Worm (Caenorhabditis elegans): Measurements from ENCODE around the gene AH9.6.

The AH9.6 gene

DNA sequence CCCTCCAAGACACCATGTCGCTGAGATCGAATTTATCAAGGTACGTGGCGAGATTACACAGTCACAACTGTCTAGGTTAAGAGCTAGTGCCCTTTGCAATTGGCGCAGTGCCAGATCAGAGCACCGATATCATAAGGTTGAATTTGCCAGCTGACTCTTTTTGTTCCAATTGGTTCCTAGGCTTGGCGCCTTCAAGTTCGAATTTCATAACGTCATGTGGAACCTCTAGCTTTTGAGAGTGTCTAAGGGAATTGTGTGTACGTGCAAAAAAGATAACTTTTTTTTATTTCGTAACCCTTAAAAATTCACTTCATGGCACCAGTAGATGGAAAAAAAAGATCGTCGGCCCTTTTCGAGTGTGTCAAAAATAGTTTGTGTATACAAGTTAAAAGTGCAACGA is 51.7 kb downstream of the AH9.6 start:
- TF ChIP-seq cebp-1 (GFP tag; IDR thresholded peaks at IDR 0.05): no peak
- TF ChIP-seq cebp-1 (tag; optimal IDR thresholded peaks at IDR 0.05): peak; percentile 53
- TF ChIP-seq snpc-4 (GFP tag; optimal IDR thresholded peaks at IDR 0.05): no peak
- TF ChIP-seq snpc-4 (tag; optimal IDR thresholded peaks at IDR 0.05): no peak
- TF ChIP-seq pbrm-1 (GFP tag; IDR thresholded peaks at IDR 0.05): no peak

DNA sequence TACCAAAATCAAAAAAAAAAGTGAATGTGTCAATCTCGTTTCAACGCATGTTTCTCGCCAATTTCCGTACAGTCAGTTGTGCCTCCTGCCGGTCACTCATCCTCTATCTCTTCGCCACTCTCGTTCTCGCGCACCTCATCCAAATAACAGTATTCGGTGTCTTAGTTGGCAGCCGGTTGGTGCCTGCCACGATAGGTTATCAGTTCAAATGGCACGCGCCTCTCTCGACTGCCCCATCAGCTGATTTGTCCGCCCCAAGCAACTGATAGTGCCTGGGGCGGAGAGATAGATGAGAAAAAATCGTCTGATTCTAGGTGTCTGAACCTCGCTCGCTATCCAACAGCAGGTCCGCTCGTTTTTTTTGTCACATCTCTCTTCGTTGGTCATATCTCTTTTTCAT is 52.8 kb downstream of the AH9.6 start:
- TF ChIP-seq ztf-22 (GFP tag; optimal IDR thresholded peaks at IDR 0.05) (peak; percentile 60), B0336.3 (GFP tag; IDR thresholded peaks at IDR 0.05) (peak; percentile 64), F57A8.1 (GFP tag; optimal IDR thresholded peaks at IDR 0.05) (no peak), egl-44 (GFP tag; IDR thresholded peaks at IDR 0.05) (peak; percentile 57; the same call in 1 of the 2 replicates), ets-4 (GFP tag; optimal IDR thresholded peaks at IDR 0.05) (peak; percentile 89), hmg-20 (GFP tag; IDR thresholded peaks at IDR 0.05) (no peak), attf-5 (GFP tag; optimal IDR thresholded peaks at IDR 0.05) (peak; percentile 4), somi-1 (GFP tag; optimal IDR thresholded peaks at IDR 0.05) (peak; percentile 40), zfh-2 (GFP tag; conservative IDR thresholded peaks at IDR 0.05) (peak; percentile 61), nfyb-1 (GFP tag; IDR thresholded peaks at IDR 0.05) (peak; percentile 51; the same call in 1 of the 2 replicates), ztf-26 (tag; optimal IDR thresholded peaks at IDR 0.05) (peak; percentile 77), xnd-1 (tag; optimal IDR thresholded peaks at IDR 0.05) (no peak), let-607 (tag; optimal IDR thresholded peaks at IDR 0.05) (peak; percentile 34 to 49), nhr-90 (tag; optimal IDR thresholded peaks at IDR 0.05) (peak; percentile 28), nhr-27 (tag; optimal IDR thresholded peaks at IDR 0.05) (no peak), cebp-1 (GFP tag; IDR thresholded peaks at IDR 0.05) (no peak), cebp-1 (tag; optimal IDR thresholded peaks at IDR 0.05) (peak; percentile 75), atf-7 (tag; optimal IDR thresholded peaks at IDR 0.05) (peak; percentile 62), K11D2.4 (GFP tag; IDR thresholded peaks at IDR 0.05) (peak; percentile 52; the same call in 1 of the 2 replicates), ceh-27 (GFP tag; optimal IDR thresholded peaks at IDR 0.05) (no peak), tbp1 (GFP tag; optimal IDR thresholded peaks at IDR 0.05) (peak; percentile 45), madf-6 (GFP tag; IDR thresholded peaks at IDR 0.05) (no peak), hmg-1.2 (GFP tag; IDR thresholded peaks at IDR 0.05) (0 out of 2 replicates have a peak, but pooled peaks have one; percentile 6), rcor-1 (GFP tag; IDR thresholded peaks at IDR 0.05) (0 out of 2 replicates have a peak, but pooled peaks have one; percentile 11), nhr-80 (tag; optimal IDR thresholded peaks at IDR 0.05) (peak; percentile 96), dox-1 (GFP tag; IDR thresholded peaks at IDR 0.05) (peak; percentile 75), gei-17 (GFP tag; optimal IDR thresholded peaks at IDR 0.05) (peak; percentile 39)

DNA sequence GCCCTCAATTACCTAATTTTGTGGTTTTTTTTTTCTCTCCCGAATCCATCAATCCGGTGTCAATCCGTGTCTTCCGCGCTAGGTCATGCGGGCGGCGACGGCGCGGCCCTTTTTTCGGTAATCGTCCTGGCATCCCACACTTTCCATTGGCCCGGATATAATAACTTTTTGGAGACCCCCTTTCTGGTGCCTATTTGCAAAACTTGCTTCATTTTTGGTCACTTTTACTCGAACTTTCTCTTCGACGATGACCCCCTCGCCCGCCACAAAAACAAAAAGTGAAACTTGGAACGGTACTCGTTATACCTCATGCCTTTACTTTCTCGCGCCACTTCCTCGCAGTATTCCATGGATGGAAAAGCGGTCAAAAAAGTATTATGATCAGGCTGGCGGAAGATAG is 53.5 kb downstream of the AH9.6 start:
- TF ChIP-seq rec-8 (tag; optimal IDR thresholded peaks at IDR 0.05): no peak
- 0 out of 2 replicates have a peak, but pooled peaks have one; percentile 28 for TF ChIP-seq zfh-2 (GFP tag; conservative IDR thresholded peaks at IDR 0.05)

DNA sequence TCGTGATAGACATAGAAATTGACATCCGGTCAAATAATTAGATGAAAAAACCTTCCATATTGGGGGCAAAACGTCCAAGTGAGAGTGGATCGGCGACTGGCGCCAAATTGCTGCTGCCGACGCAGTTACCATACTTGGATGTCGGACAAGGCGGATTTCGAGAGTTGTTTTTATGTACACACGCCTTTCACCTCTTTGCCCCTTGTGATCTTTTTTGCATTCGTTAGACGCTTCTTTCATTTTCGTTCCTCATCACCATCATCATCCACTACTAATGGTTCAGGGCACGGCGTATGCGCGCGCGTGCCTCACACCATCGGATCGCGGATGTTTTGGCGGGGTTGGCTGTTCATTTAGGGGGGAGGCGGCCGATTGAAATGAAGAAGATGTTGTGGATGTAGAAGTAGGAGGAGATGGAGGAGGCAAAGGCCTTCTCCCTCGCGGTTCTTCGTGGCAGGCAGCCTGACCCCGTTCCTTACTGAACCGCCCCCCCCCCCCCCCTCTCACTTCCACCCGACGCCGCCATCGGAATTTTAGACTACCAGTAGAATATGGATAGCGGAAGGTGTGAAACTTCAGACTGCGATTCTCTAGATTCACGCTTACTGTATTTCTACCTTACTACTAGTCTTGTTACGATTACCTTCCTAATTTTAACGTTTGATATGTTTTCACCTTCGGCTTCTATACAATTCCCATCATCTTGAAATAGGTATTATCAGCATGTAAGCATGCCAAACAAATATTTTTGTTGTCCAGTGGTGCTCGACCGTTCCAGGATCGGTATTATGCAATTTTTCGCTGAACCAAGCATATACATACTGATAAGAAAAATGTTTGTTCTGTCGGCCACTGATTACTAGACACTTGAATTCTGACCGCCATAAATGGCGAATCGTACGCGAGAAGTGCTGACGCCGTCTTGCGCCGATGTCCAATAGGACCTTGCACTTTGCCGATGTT is 54.3 kb downstream of the AH9.6 start:
- TF ChIP-seq nfya-2 (GFP tag; IDR thresholded peaks at IDR 0.05): no peak
- TF ChIP-seq repo-1 (tag; optimal IDR thresholded peaks at IDR 0.05): no peak
- TF ChIP-seq ekl-4 (GFP tag; IDR thresholded peaks at IDR 0.05): 0 out of 2 replicates have a peak, but pooled peaks have one; percentile 28
- TF ChIP-seq dpl-1 (GFP tag; optimal IDR thresholded peaks at IDR 0.05): no peak
- no peak for TF ChIP-seq ceh-40 (GFP tag; IDR thresholded peaks at IDR 0.05)
- no peak for TF ChIP-seq let-526 (GFP tag; IDR thresholded peaks at IDR 0.05)
- no peak for TF ChIP-seq tbx-9 (tag; optimal IDR thresholded peaks at IDR 0.05; ENCODE audit: borderline replicate concordance)
- no peak for TF ChIP-seq ztf-6 (GFP tag; IDR thresholded peaks at IDR 0.05)
- TF ChIP-seq hlh-26 (GFP tag; conservative IDR thresholded peaks at IDR 0.05): no peak
- TF ChIP-seq F39B2.1 (GFP tag; IDR thresholded peaks at IDR 0.05): no peak
- peak; percentile 85 for TF ChIP-seq zfh-2 (GFP tag; conservative IDR thresholded peaks at IDR 0.05)
- TF ChIP-seq ceh-58 (GFP tag; IDR thresholded peaks at IDR 0.05): no peak
- 0 out of 2 replicates have a peak, but pooled peaks have one; percentile 18 for TF ChIP-seq F37B4.10 (GFP tag; IDR thresholded peaks at IDR 0.05)
